Fruit fly (Drosophila melanogaster) whole organism, pupa: Measurements from ENCODE around the gene tara.

Experiments used
- CG10348 ChIP-seq: fragments of 200-800 bp; sonication (Bioruptor generic); IDR thresholded peaks from 2 replicates; pipeline ENCODE4 v1.3.6; 2022; ENCODE audit warnings: missing biosample characterization, missing genetic modification characterization
- CG12605 ChIP-seq: fragments of 200-800 bp; sonication (Bioruptor generic); IDR thresholded peaks from 2 replicates; pipeline ENCODE4 v1.3.6; 2022; ENCODE audit warnings: missing biosample characterization, missing genetic modification characterization
- CG13204 ChIP-seq: fragments of 200-800 bp; sonication (Bioruptor generic); optimal IDR thresholded peaks from 2 replicates; lab custom pipeline; 2018; ENCODE audit warnings: missing biosample characterization, mild to moderate bottlenecking, missing genetic modification characterization, moderate library complexity
- CG14655 ChIP-seq: fragments of 200-800 bp; sonication (Bioruptor generic); optimal IDR thresholded peaks from 3 replicates; lab custom pipeline; 2017; ENCODE audit warnings: mild to moderate bottlenecking, missing biosample characterization, missing genetic modification reagents, missing genetic modification characterization
- CG15710 ChIP-seq: fragments of 200-800 bp; sonication (Bioruptor generic); optimal IDR thresholded peaks from 2 replicates; lab custom pipeline; 2018; ENCODE audit warnings: missing biosample characterization, mild to moderate bottlenecking, missing genetic modification characterization, moderate library complexity
- CG17806 ChIP-seq: fragments of 200-800 bp; sonication (Bioruptor generic); optimal IDR thresholded peaks from 2 replicates; lab custom pipeline; 2018; ENCODE audit warnings: missing biosample characterization, mild to moderate bottlenecking, missing genetic modification characterization, moderate library complexity
- CG34367 ChIP-seq: fragments of 200-800 bp; sonication (Bioruptor generic); optimal IDR thresholded peaks from 2 replicates; lab custom pipeline; 2018; ENCODE audit warnings: missing biosample characterization, mild to moderate bottlenecking, missing genetic modification characterization
- CG4496 ChIP-seq: fragments of 200-800 bp; sonication (Bioruptor generic); IDR thresholded peaks from 3 replicates; pipeline ENCODE4 v1.3.6; 2022; ENCODE audit warnings: missing biosample characterization, missing genetic modification characterization
- CG8159 ChIP-seq: fragments of 200-800 bp; sonication (Bioruptor generic); optimal IDR thresholded peaks from 3 replicates; lab custom pipeline; 2018; ENCODE audit warnings: missing biosample characterization, mild to moderate bottlenecking, missing genetic modification characterization, moderate library complexity
- CG8301 ChIP-seq: fragments of 200-800 bp; sonication (Bioruptor generic); optimal IDR thresholded peaks from 2 replicates; lab custom pipeline; 2018; ENCODE audit warnings: missing biosample characterization, mild to moderate bottlenecking, missing genetic modification characterization
- CG9948 ChIP-seq: fragments of 200-800 bp; sonication (Bioruptor generic); optimal IDR thresholded peaks from 2 replicates; lab custom pipeline; 2018; ENCODE audit warnings: missing biosample characterization, mild to moderate bottlenecking, missing genetic modification characterization, moderate library complexity
- D1 ChIP-seq: fragments of 200-800 bp; sonication (Bioruptor generic); optimal IDR thresholded peaks from 2 replicates; lab custom pipeline; 2018; ENCODE audit warnings: missing biosample characterization, mild to moderate bottlenecking, missing genetic modification characterization, moderate library complexity
- EcR ChIP-seq: fragments of 200-800 bp; sonication (Bioruptor generic); optimal IDR thresholded peaks from 3 replicates; lab custom pipeline; 2019; ENCODE audit warnings: missing biosample characterization, missing genetic modification characterization, mild to moderate bottlenecking, moderate library complexity, missing genetic modification reagents
- Ets98B ChIP-seq: fragments of 200-800 bp; sonication (Bioruptor generic); IDR thresholded peaks from 2 replicates; pipeline ENCODE4 v1.3.6; 2022; ENCODE audit warnings: missing biosample characterization, missing genetic modification characterization
- Pif1A ChIP-seq: fragments of 200-800 bp; sonication (Bioruptor generic); optimal IDR thresholded peaks from 3 replicates; lab custom pipeline; 2016; ENCODE audit warnings: missing biosample characterization, missing genetic modification characterization
- Pif1B ChIP-seq: fragments of 200-800 bp; sonication (Bioruptor generic); optimal IDR thresholded peaks from 3 replicates; lab custom pipeline; 2016; ENCODE audit warnings: missing biosample characterization, missing genetic modification characterization
- Snoo ChIP-seq: fragments of 200-800 bp; sonication (Bioruptor generic); optimal IDR thresholded peaks from 3 replicates; lab custom pipeline; 2017; ENCODE audit warnings: missing biosample characterization, mild to moderate bottlenecking, missing genetic modification characterization, inconsistent platforms
- gl ChIP-seq: fragments of 200-800 bp; sonication (Bioruptor generic); optimal IDR thresholded peaks from 2 replicates; lab custom pipeline; 2018; ENCODE audit warnings: missing biosample characterization, mild to moderate bottlenecking, missing genetic modification characterization
- rn ChIP-seq: fragments of 200-800 bp; sonication (Bioruptor generic); IDR thresholded peaks from 2 replicates; pipeline ENCODE4 v1.3.6; 2022; ENCODE audit warnings: missing biosample characterization, missing genetic modification characterization

Gene tara

DNA sequence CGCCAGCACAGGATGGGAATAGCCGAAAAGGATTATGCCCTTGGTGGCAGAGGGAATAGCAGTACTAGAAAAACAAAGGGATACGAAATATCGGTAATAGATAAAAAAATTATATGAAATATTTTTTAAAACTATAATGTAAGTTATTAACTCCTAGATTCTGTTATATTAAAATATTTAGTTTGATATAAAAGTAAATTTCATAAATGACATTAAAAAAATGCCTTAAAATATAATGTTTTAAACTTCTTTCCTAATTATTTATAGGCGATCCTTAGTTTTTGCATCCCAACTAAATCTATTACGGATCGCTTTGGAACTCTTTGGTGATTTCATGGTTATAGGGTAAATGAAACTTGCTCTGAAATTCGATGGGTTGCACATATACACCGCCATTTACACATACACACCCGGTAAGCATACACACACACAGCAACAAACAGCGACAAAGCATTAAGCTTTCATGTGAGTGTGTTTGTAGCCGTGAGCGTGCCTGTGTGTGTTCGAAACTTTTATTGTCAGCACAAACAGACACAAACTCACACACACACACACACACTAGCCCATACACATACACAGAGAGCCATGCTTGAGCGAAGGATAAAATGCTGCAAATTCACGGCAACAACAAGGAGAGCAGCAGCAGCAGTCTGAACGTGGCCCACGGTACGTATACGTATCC, 11.5 kb upstream of the tara start:
- TF ChIP-seq CG8159 (tag; lab: Kevin White, UChicago) (peak; percentile 51), Pif1B (no peak), CG15710 (tag; lab: Kevin White, UChicago) (peak; percentile 16), CG4496 (GFP tag; lab: Robert Waterston, UW) (0 out of 3 replicates have a peak, but pooled peaks have one; percentile 27), CG17806 (tag; lab: Kevin White, UChicago) (peak; percentile 4), CG10348 (no peak), CG14655 (peak; percentile 9), EcR (no peak)

DNA sequence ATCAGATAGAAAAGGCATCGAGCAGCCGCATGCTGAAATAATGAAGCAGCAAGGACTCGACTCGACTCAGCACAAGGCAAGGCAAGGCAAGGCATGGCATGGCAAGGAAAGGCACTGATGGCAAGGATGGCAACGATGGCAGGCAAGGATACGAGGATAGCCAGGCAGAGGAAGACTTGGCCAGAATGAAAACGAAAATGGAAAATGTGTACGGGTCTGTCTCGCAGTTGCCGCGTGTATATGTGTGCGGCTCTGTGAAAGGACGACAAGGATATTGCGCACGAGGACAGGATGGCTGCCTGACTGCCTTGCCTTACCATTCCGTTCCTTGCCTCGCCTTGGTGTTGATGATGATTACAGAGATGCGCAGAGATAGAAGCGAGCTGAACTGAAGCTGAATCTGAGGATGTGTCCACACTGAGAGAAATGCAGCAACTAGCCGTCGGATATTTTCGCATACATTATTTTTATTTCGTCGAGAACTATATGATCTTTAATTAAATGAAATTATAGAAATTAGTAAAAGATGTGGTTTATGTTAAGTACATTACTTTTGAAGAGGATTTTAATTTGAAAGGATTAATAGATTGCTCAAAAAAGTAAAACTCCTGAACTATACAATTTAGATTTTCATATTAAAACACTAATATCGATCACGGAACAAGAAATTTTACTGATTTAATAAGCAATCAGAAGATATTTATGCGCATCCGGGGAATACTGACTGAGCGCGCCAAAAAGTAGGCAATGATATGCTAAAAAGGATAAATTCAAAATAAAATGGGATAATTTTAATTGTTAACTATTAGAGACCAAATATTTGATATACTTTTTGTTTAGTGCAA, 10.8 kb upstream of the tara start:
- TF ChIP-seq rn, result no peak
- TF ChIP-seq Ets98B (GFP tag; lab: Robert Waterston, UW), result no peak
- no peak for TF ChIP-seq CG10348
- no peak for TF ChIP-seq CG13204 (GFP tag; lab: Kevin White, UChicago)
- TF ChIP-seq Pif1B, result no peak
- peak; percentile 59 for TF ChIP-seq CG8159 (tag; lab: Kevin White, UChicago)
- TF ChIP-seq CG34367, result no peak
- peak; percentile 17 for TF ChIP-seq CG17806 (tag; lab: Kevin White, UChicago)
- TF ChIP-seq CG14655, result peak; percentile 47
- TF ChIP-seq CG15710 (tag; lab: Kevin White, UChicago), result peak; percentile 39
- TF ChIP-seq CG9948 (tag; lab: Kevin White, UChicago), result peak; percentile 34
- peak; percentile 1 for TF ChIP-seq Snoo (tag; lab: Kevin White, UChicago)
- peak; percentile 18 for TF ChIP-seq Pif1A (GFP tag; lab: Kevin White, UChicago)
- TF ChIP-seq CG12605 (GFP tag; lab: Robert Waterston, UW), result no peak

- no peak for TF ChIP-seq Pif1B
- TF ChIP-seq gl, result no peak
- TF ChIP-seq CG13204 (GFP tag; lab: Kevin White, UChicago), result peak; percentile 61
Measured at dm6 chr3R:16215319-16215701, 10.1 kb upstream of the tara start.

DNA sequence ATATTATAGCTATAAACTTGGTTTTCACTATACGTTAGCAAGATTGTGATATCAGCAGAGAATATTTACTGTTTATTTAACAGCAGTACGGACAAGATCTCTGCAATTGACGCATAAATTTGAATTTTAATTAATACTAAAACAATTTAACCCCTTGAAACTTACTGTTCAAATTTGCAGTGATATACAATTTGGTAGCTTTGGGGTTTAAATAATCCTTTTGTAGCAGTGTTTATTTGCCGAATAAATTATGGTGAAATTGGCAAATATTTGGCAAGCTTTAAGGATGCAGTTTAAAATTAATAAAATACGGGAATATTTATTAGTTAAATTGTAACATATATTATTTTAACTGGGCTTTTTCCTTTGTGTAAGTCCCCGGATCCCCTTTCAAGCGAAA, 8.1 kb upstream of the tara start:
- peak; percentile 32 for TF ChIP-seq CG9948 (tag; lab: Kevin White, UChicago)
- peak; percentile 43 for TF ChIP-seq CG8159 (tag; lab: Kevin White, UChicago)
- peak; percentile 37 for TF ChIP-seq CG15710 (tag; lab: Kevin White, UChicago)
- TF ChIP-seq CG13204 (GFP tag; lab: Kevin White, UChicago), result no peak
- TF ChIP-seq CG14655, result peak; percentile 36
- no peak for TF ChIP-seq CG10348
- TF ChIP-seq CG4496 (GFP tag; lab: Robert Waterston, UW), result no peak
- peak; percentile 18 for TF ChIP-seq CG17806 (tag; lab: Kevin White, UChicago)
- no peak for TF ChIP-seq D1 (tag; lab: Kevin White, UChicago)
- TF ChIP-seq Ets98B (GFP tag; lab: Robert Waterston, UW), result no peak
- peak; percentile 36 for TF ChIP-seq Pif1B
- peak; percentile 4 for TF ChIP-seq CG8301 (tag; lab: Kevin White, UChicago)
- TF ChIP-seq, all 21 proteins: peak for 7

dm6 chr3R:16218251-16219030, 7.0 kb upstream of the tara start:
- TF ChIP-seq EcR (peak; percentile 46), CG13204 (GFP tag; lab: Kevin White, UChicago) (peak; percentile 8), CG4496 (GFP tag; lab: Robert Waterston, UW) (no peak)
- TF ChIP-seq, all 21 proteins: peak for 2

- TF ChIP-seq CG14655 (peak; percentile 24), EcR (no peak)
Measured at dm6 chr3R:16220050-16220670, 5.3 kb upstream of the tara start.

DNA sequence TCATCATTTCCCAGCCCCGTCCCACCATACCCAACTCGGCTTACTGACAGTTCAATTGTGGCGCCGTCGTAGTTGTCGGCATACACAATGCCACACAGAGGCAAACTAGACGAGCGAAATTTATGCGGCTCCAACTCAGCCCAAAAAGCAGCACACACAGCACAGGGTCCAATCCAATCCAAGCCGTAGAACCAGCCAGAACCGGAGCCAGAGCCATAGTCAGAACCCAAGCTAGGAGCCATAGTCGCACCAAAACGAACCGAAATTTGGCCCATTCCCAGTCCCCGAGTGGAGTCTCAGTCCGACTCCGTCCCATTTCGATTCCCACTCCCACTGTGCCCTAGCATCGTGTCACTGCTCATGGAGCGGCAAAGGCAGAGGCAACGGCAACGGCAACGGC, 4.6 kb upstream of the tara start:
- no peak for TF ChIP-seq Ets98B (GFP tag; lab: Robert Waterston, UW)
- peak; percentile 35 for TF ChIP-seq CG13204 (GFP tag; lab: Kevin White, UChicago)
